Worm (Caenorhabditis elegans): ENCODE measurements around the gene Y38H6C.15.
"Not testable (repeated sequence)": the region's sequence is repeated elsewhere in the genome, so short reads cannot be mapped to it uniquely, and the experiment has no call there.

Y38H6C.15 gene

DNA sequence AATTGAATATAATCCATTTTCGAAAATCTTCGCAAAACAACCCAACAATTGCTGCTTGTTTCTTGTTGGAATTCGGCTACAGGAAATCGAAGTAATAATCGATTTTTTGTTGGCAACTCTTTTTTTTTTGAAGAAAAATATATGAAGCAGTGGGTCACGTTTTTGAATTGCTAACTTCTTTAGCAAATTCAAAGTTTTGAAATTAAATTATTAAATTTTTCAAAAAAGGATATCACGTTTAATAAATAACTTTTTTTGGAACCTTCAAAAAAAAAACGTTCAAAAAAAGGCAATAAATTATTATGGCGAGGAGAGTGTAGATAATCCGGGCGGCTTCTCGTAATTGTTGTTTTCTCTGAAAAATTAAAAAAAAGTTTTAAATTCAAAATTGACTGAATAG lies at the start of gene Y38H6C.15:
Gene Y38H6C.15, minus strand, starts transcription at position 101 of the 400 bp plus-strand sequence.
- TF ChIP-seq T22C8.4 (GFP tag; IDR thresholded peaks at IDR 0.05) (no peak), tab-1 (GFP tag; IDR thresholded peaks at IDR 0.05) (no peak)

DNA sequence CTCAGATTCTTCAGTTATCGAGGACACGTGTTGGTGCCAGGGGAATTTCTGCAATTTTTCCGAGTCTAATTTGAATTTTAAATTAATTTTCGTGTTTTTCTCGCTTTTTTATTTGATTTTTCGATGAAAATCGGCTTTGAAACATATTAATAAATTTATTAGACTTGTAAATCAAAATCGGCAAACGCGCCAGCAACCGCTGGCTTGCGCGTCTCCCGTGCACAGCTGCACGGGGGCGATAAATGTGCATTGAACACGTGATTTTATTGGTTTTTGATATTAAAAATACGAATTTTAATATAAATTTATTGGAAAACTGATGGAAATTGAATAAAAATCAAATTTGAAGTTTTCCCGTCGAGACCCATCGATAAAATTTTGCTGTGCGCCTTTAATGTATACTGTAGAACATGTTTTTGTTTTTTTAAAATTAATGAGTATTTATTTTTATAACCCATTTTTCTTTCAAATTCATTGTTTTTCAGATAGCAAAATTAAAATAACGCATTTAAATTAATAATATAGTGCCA lies 44.5 kb upstream of the Y38H6C.15 start, which contains the start of gene F26F2.7:
Gene F26F2.7, plus strand, starts transcription at position 480 of the 530 bp plus-strand sequence.
- 0 out of 2 replicates have a peak, but pooled peaks have one; percentile 50 for TF ChIP-seq flt-1 (GFP tag; IDR thresholded peaks at IDR 0.05)
- no peak for TF ChIP-seq med-1 (GFP tag; optimal IDR thresholded peaks at IDR 0.05; ENCODE audit: insufficient read depth)
- TF ChIP-seq cog-1 (tag; optimal IDR thresholded peaks at IDR 0.05): peak; percentile 81
- TF ChIP-seq ref-1 (GFP tag; conservative IDR thresholded peaks at IDR 0.05): no peak
- no peak for TF ChIP-seq T22C8.4 (GFP tag; IDR thresholded peaks at IDR 0.05)
- TF ChIP-seq tab-1 (GFP tag; IDR thresholded peaks at IDR 0.05): peak; percentile 69; the same call in 1 of the 2 replicates
- peak; percentile 56; the same call in 1 of the 2 replicates for TF ChIP-seq ztf-23 (GFP tag; IDR thresholded peaks at IDR 0.05)
- TF ChIP-seq klf-2 (GFP tag; conservative IDR thresholded peaks at IDR 0.05): no peak
- TF ChIP-seq ztf-29 (GFP tag; IDR thresholded peaks at IDR 0.05): no peak

DNA sequence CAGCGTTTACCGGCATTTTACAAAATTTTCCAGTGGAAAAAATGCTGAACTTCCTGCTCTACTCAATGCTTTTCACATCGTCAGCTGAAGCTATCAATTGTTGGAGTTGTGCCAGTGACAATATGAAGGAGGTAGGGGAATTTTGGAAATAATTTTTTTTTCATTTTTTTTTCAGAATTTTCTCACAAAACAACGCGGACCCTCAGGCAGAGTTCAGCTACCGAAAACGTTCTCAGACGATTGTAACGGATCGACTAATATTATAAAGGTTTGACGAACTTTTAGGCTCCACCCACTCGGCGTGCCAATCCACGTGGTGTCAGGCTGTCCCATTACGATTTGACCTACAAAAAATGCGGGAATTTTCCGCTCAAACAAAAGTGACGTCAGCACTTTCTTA lies 43.4 kb upstream of the Y38H6C.15 start, which contains the start of gene F26F2.8:
Gene F26F2.8, plus strand, starts transcription at position 13 of the 400 bp plus-strand sequence.
- TF ChIP-seq tab-1 (GFP tag; IDR thresholded peaks at IDR 0.05) (no peak), ref-1 (GFP tag; conservative IDR thresholded peaks at IDR 0.05) (no peak), ztf-23 (GFP tag; IDR thresholded peaks at IDR 0.05) (no peak), cog-1 (tag; optimal IDR thresholded peaks at IDR 0.05) (no peak), ztf-29 (GFP tag; IDR thresholded peaks at IDR 0.05) (no peak), flt-1 (GFP tag; IDR thresholded peaks at IDR 0.05) (no peak), T22C8.4 (GFP tag; IDR thresholded peaks at IDR 0.05) (no peak), klf-2 (GFP tag; conservative IDR thresholded peaks at IDR 0.05) (no peak), med-1 (GFP tag; optimal IDR thresholded peaks at IDR 0.05; ENCODE audit: insufficient read depth) (no peak)

DNA sequence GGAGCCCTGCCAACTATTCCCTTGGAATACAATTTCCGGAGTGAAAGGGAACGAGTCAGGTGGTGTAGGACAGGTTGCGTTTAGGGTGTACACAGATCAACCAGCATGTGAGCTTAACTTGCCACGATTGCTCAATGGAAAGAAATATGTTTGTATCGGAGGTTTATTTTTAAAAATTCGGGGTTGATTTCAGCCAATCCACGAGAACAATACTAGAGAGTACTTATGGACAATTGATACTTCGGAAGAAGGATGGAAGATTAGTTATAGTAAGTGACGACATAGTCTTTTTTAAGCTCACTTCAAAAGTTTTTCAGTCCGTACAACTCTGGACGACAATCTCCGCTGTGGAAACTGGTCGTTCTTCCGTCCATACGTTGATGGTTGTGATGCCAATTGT lies 38.8 kb upstream of the Y38H6C.15 start:
- TF ChIP-seq klf-2 (GFP tag; conservative IDR thresholded peaks at IDR 0.05): no peak
- TF ChIP-seq T22C8.4 (GFP tag; IDR thresholded peaks at IDR 0.05): no peak
- no peak for TF ChIP-seq flt-1 (GFP tag; IDR thresholded peaks at IDR 0.05)
- no peak for TF ChIP-seq ref-1 (GFP tag; conservative IDR thresholded peaks at IDR 0.05)
- TF ChIP-seq cog-1 (tag; optimal IDR thresholded peaks at IDR 0.05): no peak
- TF ChIP-seq tab-1 (GFP tag; IDR thresholded peaks at IDR 0.05): no peak
- TF ChIP-seq ztf-23 (GFP tag; IDR thresholded peaks at IDR 0.05): no peak
- no peak for TF ChIP-seq ztf-29 (GFP tag; IDR thresholded peaks at IDR 0.05)

DNA sequence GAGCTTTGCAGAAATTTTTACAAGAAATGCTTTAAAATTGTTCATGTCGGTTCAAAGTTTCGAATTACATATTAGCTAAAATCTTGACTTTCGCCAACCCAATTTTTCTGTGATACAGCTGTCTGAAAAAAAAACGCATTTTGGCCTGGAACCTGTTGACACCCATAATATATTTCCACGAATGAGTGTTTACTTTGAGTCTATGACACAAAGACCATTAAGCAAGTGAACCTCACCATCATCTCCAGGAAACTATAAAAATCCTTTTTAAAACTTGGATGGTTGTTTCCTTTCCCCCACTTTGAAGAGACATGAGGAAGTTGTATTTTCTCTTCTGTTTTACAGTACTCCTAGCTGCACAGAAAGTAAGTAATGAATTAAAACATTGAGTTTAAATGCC lies 38.2 kb upstream of the Y38H6C.15 start, which contains the start of gene clec-263:
Gene clec-263, plus strand, starts transcription at position 301 of the 400 bp plus-strand sequence.
- TF ChIP-seq tab-1 (GFP tag; IDR thresholded peaks at IDR 0.05): no peak
- no peak for TF ChIP-seq flt-1 (GFP tag; IDR thresholded peaks at IDR 0.05)
- TF ChIP-seq ztf-29 (GFP tag; IDR thresholded peaks at IDR 0.05): no peak
- TF ChIP-seq ref-1 (GFP tag; conservative IDR thresholded peaks at IDR 0.05): no peak
- no peak for TF ChIP-seq ztf-23 (GFP tag; IDR thresholded peaks at IDR 0.05)

DNA sequence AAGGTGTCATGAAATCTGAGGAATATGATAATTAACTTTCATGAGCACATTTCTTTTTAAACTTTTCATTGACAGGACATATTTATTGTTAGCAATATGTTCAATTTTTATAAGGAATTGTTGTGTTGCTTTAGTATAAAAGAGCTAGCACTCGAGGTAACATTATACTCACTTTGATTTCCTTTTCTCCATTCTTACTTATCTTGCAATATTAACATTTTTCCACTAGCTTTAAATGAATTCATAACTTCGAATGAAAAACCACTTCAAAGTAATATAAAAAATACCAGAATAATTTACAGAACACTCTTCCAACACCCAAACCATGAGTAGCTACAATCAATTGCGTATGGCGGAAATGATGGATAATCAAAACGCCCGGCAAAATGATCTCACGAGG lies 37.3 kb upstream of the Y38H6C.15 start, which contains the start of gene F26F2.5:
Gene F26F2.5, plus strand, starts transcription at position 301 of the 400 bp plus-strand sequence.
- TF ChIP-seq T22C8.4 (GFP tag; IDR thresholded peaks at IDR 0.05) (no peak), med-1 (GFP tag; optimal IDR thresholded peaks at IDR 0.05; ENCODE audit: insufficient read depth) (no peak), ztf-29 (GFP tag; IDR thresholded peaks at IDR 0.05) (no peak)

DNA sequence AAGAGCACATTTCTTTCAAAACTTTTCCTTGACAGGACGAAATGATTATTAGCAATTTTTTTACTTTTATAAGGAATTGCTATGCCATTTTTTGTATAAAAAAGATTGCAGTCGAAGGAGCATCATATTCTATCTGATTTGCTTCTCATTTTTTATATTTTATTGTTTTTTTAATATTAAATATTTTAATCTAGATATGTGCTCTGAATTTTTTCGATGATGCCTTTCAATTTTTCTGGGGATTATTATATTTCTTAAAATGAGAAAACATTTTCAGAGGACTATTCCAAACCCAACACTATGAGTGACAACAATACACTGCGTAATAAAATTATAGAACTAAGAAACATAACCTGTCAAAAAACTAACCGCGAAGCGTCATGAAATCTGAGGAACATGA lies 32.9 kb upstream of the Y38H6C.15 start, which contains the start of gene F26F2.4:
Gene F26F2.4, plus strand, starts transcription at position 301 of the 400 bp plus-strand sequence.
- TF ChIP-seq med-1 (GFP tag; optimal IDR thresholded peaks at IDR 0.05; ENCODE audit: insufficient read depth); T22C8.4 (GFP tag; IDR thresholded peaks at IDR 0.05); cog-1 (tag; optimal IDR thresholded peaks at IDR 0.05): not testable (repeated sequence)

DNA sequence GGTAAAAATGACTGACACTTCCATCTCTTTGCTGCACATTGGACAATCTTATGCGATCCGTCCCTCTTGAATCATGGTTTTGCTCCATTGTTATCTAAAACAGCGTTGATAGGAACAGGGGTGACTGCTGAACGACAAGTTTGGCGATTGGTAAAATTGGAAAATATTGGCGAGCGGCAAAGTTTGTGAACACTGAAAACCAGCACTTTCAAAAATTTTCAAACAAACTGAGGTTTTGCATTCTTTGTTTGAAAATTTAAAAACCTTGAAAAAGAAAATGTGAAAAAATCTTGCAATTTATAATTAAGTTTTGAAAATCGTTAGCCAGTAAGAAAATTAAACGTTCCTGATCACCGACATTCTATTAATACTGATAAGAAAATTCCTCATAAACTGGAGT lies 30.3 kb upstream of the Y38H6C.15 start, which contains the start of gene F26F2.3:
Gene F26F2.3, minus strand, starts transcription at position 101 of the 400 bp plus-strand sequence.
- TF ChIP-seq tab-1 (GFP tag; IDR thresholded peaks at IDR 0.05): no peak
- no peak for TF ChIP-seq flt-1 (GFP tag; IDR thresholded peaks at IDR 0.05)
- TF ChIP-seq cog-1 (tag; optimal IDR thresholded peaks at IDR 0.05): no peak
- TF ChIP-seq ref-1 (GFP tag; conservative IDR thresholded peaks at IDR 0.05): no peak
- TF ChIP-seq ztf-29 (GFP tag; IDR thresholded peaks at IDR 0.05): no peak
- no peak for TF ChIP-seq ztf-23 (GFP tag; IDR thresholded peaks at IDR 0.05)
- no peak for TF ChIP-seq T22C8.4 (GFP tag; IDR thresholded peaks at IDR 0.05)

DNA sequence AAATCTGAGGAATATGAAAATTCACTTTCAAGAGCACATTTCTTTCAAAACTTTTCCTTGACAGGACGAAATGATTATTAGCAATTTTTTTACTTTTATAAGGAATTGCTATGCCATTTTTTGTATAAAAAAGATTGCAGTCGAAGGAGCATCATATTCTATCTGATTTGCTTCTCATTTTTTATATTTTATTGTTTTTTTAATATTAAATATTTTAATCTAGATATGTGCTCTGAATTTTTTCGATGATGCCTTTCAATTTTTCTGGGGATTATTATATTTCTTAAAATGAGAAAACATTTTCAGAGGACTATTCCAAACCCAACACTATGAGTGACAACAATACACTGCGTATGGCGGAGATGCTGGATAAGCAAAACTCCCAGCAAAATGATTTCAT lies 27.9 kb upstream of the Y38H6C.15 start, which contains the start of gene F26F2.13:
Gene F26F2.13, plus strand, starts transcription at position 301 of the 400 bp plus-strand sequence.
- TF ChIP-seq ztf-23 (GFP tag; IDR thresholded peaks at IDR 0.05); med-1 (GFP tag; optimal IDR thresholded peaks at IDR 0.05; ENCODE audit: insufficient read depth); klf-2 (GFP tag; conservative IDR thresholded peaks at IDR 0.05): not testable (repeated sequence)

DNA sequence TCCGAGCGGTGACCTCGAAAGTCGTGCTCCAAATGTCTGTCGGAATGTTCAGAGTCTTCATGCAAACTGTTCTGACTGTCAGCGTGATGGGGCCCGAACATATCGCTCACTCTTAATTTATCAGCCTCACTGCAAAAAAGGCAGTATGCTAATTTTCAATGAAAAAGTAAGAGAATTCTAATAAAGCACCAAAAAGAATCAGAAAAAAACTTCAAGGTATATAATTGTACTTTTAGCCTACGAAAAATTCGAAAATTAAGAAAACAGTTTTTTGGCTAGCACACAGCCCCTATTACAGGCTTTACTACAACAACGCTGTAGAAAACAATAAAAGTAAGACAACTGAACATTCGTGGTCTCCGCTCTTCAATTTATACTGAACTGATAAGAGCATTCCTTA lies 25.7 kb upstream of the Y38H6C.15 start, which contains the start of gene F26F2.1:
Gene F26F2.1, minus strand, starts transcription at position 101 of the 400 bp plus-strand sequence.
- TF ChIP-seq med-1 (GFP tag; optimal IDR thresholded peaks at IDR 0.05; ENCODE audit: insufficient read depth) (no peak), flt-1 (GFP tag; IDR thresholded peaks at IDR 0.05) (no peak), tab-1 (GFP tag; IDR thresholded peaks at IDR 0.05) (no peak), klf-2 (GFP tag; conservative IDR thresholded peaks at IDR 0.05) (no peak), cog-1 (tag; optimal IDR thresholded peaks at IDR 0.05) (no peak), T22C8.4 (GFP tag; IDR thresholded peaks at IDR 0.05) (no peak), ztf-23 (GFP tag; IDR thresholded peaks at IDR 0.05) (no peak), ref-1 (GFP tag; conservative IDR thresholded peaks at IDR 0.05) (no peak), ztf-29 (GFP tag; IDR thresholded peaks at IDR 0.05) (no peak)
